Fruit fly (Drosophila melanogaster) whole organism, wandering third instar larva: ENCODE data around the gene CG14966.

Source experiments
- Abd-B ChIP-seq: fragments of >200 bp; optimal IDR thresholded peaks from 2 replicates; lab custom pipeline; 2017; ENCODE audit warnings: missing biosample characterization, missing genetic modification characterization
- CG32264 ChIP-seq: fragments of 200-800 bp; sonication (Bioruptor generic); optimal IDR thresholded peaks from 2 replicates; lab custom pipeline; 2016; ENCODE audit warnings: missing biosample characterization, missing genetic modification characterization
- CG9705 ChIP-seq: fragments of 200-800 bp; sonication (Bioruptor generic); optimal IDR thresholded peaks from 2 replicates; lab custom pipeline; 2018; ENCODE audit warnings: missing biosample characterization, mild to moderate bottlenecking, missing genetic modification characterization
- CrebA ChIP-seq: fragments of 200-800 bp; sonication (Bioruptor generic); optimal IDR thresholded peaks from 2 replicates; lab custom pipeline; 2016; ENCODE audit warnings: missing biosample characterization, mild to moderate bottlenecking, missing genetic modification characterization, borderline replicate concordance
- Dfd ChIP-seq: fragments of >200 bp; optimal IDR thresholded peaks from 2 replicates; lab custom pipeline; 2017; ENCODE audit warnings: missing biosample characterization, missing genetic modification characterization
- Dif ChIP-seq: fragments of 200-275, 200-300 bp; sonication (Bioruptor generic); optimal IDR thresholded peaks from 2 replicates; lab custom pipeline; 2018; ENCODE audit warnings: missing biosample characterization, missing genetic modification characterization; ENCODE audit not compliant: partially characterized antibody
- GATAd ChIP-seq: sonication (Bioruptor generic); optimal IDR thresholded peaks from 2 replicates; lab custom pipeline; 2016; ENCODE audit warnings: missing biosample characterization, missing genetic modification characterization
- HLH106 ChIP-seq: fragments of 200-800 bp; optimal IDR thresholded peaks from 3 replicates; lab custom pipeline; 2019; ENCODE audit warnings: missing biosample characterization, mild to moderate bottlenecking, missing genetic modification characterization, moderate library complexity
- Hnf4 ChIP-seq: fragments of 200-800 bp; sonication (Bioruptor generic); optimal IDR thresholded peaks from 2 replicates; lab custom pipeline; 2016; ENCODE audit warnings: missing biosample characterization, mild to moderate bottlenecking, missing genetic modification characterization
- Hr78 ChIP-seq: fragments of >200 bp; optimal IDR thresholded peaks from 2 replicates; lab custom pipeline; 2017; ENCODE audit warnings: missing biosample characterization, missing genetic modification characterization
- Hr83 ChIP-seq: fragments of 200-300 bp; sonication (Bioruptor generic); optimal IDR thresholded peaks from 2 replicates; lab custom pipeline; 2016; ENCODE audit warnings: missing biosample characterization, mild to moderate bottlenecking, missing genetic modification characterization, moderate library complexity; ENCODE audit not compliant: poor library complexity, severe bottlenecking
- Jra ChIP-seq: sonication (Bioruptor generic); optimal IDR thresholded peaks from 2 replicates; lab custom pipeline; 2016; ENCODE audit warnings: missing biosample characterization, missing genetic modification characterization
- Mio ChIP-seq: sonication (Bioruptor generic); optimal IDR thresholded peaks from 2 replicates; lab custom pipeline; 2016; ENCODE audit warnings: missing biosample characterization, missing genetic modification characterization
- Myc ChIP-seq: fragments of >200 bp; optimal IDR thresholded peaks from 2 replicates; lab custom pipeline; 2017
- N ChIP-seq: fragments of >200 bp; optimal IDR thresholded peaks from 2 replicates; lab custom pipeline; 2018; ENCODE audit warnings: missing biosample characterization, missing external identifiers, missing genetic modification characterization
- OdsH ChIP-seq: fragments of 200-800 bp; sonication (Bioruptor generic); optimal IDR thresholded peaks from 2 replicates; lab custom pipeline; 2016; ENCODE audit warnings: missing biosample characterization, mild to moderate bottlenecking, missing genetic modification characterization
- Rel ChIP-seq, 2 experiments: fragments of 200-800 bp; sonication (Bioruptor generic) in 1 of 2; optimal IDR thresholded peaks; 2 replicates in 1 of 2; 3 replicates in 1 of 2; lab custom pipeline; 2016 to 2019; ENCODE audit warnings: mild to moderate bottlenecking in 2 of 2, missing biosample characterization in 2 of 2, missing genetic modification characterization in 2 of 2, moderate library complexity in 1 of 2
- Sp1 ChIP-seq: fragments of 200-800 bp; sonication (Bioruptor generic); optimal IDR thresholded peaks from 3 replicates; lab custom pipeline; 2019; ENCODE audit warnings: missing biosample characterization, mild to moderate bottlenecking, missing genetic modification characterization, moderate library complexity
- Vsx2 ChIP-seq: fragments of 200-300, 225-300 bp; sonication (Bioruptor generic); optimal IDR thresholded peaks from 2 replicates; lab custom pipeline; 2018; ENCODE audit warnings: missing biosample characterization, missing genetic modification characterization; ENCODE audit not compliant: partially characterized antibody
- br ChIP-seq: fragments of 200-800 bp; sonication (Bioruptor generic); optimal IDR thresholded peaks from 2 replicates; lab custom pipeline; 2016; ENCODE audit warnings: missing biosample characterization, missing genetic modification characterization
- brk ChIP-seq: fragments of 200-800 bp; sonication (Bioruptor generic); optimal IDR thresholded peaks from 2 replicates; lab custom pipeline; 2016; ENCODE audit warnings: missing biosample characterization, mild to moderate bottlenecking, missing genetic modification characterization
- dl ChIP-seq, 2 experiments: fragments of 175-275, 200-275 bp in 1 of 2; fragments of 200-275 bp in 1 of 2; sonication (Bioruptor generic); optimal IDR thresholded peaks; lab custom pipeline; 2018; ENCODE audit warnings: mild to moderate bottlenecking in 2 of 2, missing biosample characterization in 2 of 2, missing genetic modification characterization in 2 of 2, moderate library complexity in 2 of 2; ENCODE audit not compliant: partially characterized antibody in 2 of 2, insufficient read depth in 1 of 2
- dmrt93B ChIP-seq: fragments of 200-800 bp; sonication (Bioruptor generic); optimal IDR thresholded peaks from 2 replicates; lab custom pipeline; 2018; ENCODE audit warnings: missing biosample characterization, mild to moderate bottlenecking, missing genetic modification characterization
- dsf ChIP-seq: sonication (Bioruptor generic); optimal IDR thresholded peaks from 2 replicates; lab custom pipeline; 2016; ENCODE audit warnings: missing biosample characterization, missing genetic modification characterization, borderline replicate concordance
- ey ChIP-seq: fragments of 200-800 bp; sonication (Bioruptor generic); optimal IDR thresholded peaks from 2 replicates; lab custom pipeline; 2016; ENCODE audit warnings: missing biosample characterization, missing genetic modification characterization
- foxo ChIP-seq, 2 experiments: fragments of 200-800 bp; sonication (Bioruptor generic); optimal IDR thresholded peaks; 2 replicates in 1 of 2; 3 replicates in 1 of 2; lab custom pipeline; 2016 to 2017; ENCODE audit warnings: missing biosample characterization in 2 of 2, missing genetic modification characterization in 2 of 2
- fru ChIP-seq: fragments of 200-800 bp; sonication (Bioruptor generic); optimal IDR thresholded peaks from 3 replicates; lab custom pipeline; 2016; ENCODE audit warnings: missing biosample characterization, mild to moderate bottlenecking, missing genetic modification characterization
- h ChIP-seq: fragments of 200-800 bp; sonication (Bioruptor generic); optimal IDR thresholded peaks from 3 replicates; lab custom pipeline; 2016; ENCODE audit warnings: missing biosample characterization, mild to moderate bottlenecking, missing genetic modification characterization
- jim ChIP-seq: fragments of 175-275, 200-325 bp; sonication (Bioruptor generic); optimal IDR thresholded peaks from 2 replicates; lab custom pipeline; 2016; ENCODE audit warnings: missing biosample characterization, mild to moderate bottlenecking, missing genetic modification characterization
- lola ChIP-seq: fragments of >200 bp; optimal IDR thresholded peaks from 2 replicates; lab custom pipeline; 2017; ENCODE audit warnings: missing biosample characterization, missing genetic modification characterization
- pan ChIP-seq: fragments of >200 bp; optimal IDR thresholded peaks from 2 replicates; lab custom pipeline; 2017
- psq ChIP-seq: fragments of 200-800 bp; sonication (Bioruptor generic); optimal IDR thresholded peaks from 3 replicates; lab custom pipeline; 2017; ENCODE audit warnings: missing biosample characterization, mild to moderate bottlenecking, missing genetic modification characterization, moderate library complexity
- rgr ChIP-seq: fragments of 200-800 bp; sonication (Bioruptor generic); optimal IDR thresholded peaks from 3 replicates; lab custom pipeline; 2016; ENCODE audit warnings: missing biosample characterization, mild to moderate bottlenecking, missing genetic modification characterization
- sage ChIP-seq: fragments of 200-800 bp; sonication (Bioruptor generic); optimal IDR thresholded peaks from 2 replicates; lab custom pipeline; 2016; ENCODE audit warnings: missing biosample characterization, mild to moderate bottlenecking, missing genetic modification characterization
- sv ChIP-seq: fragments of 200-800 bp; sonication (Bioruptor generic); optimal IDR thresholded peaks from 3 replicates; lab custom pipeline; 2016; ENCODE audit warnings: missing biosample characterization, missing genetic modification characterization
- tai ChIP-seq: sonication (Bioruptor generic); optimal IDR thresholded peaks from 2 replicates; lab custom pipeline; 2016; ENCODE audit warnings: missing biosample characterization, missing genetic modification characterization
- usp ChIP-seq: fragments of >200 bp; optimal IDR thresholded peaks from 2 replicates; lab custom pipeline; 2017; ENCODE audit warnings: missing biosample characterization, missing genetic modification characterization
- woc ChIP-seq: sonication (Bioruptor generic); optimal IDR thresholded peaks from 2 replicates; lab custom pipeline; 2016; ENCODE audit warnings: missing biosample characterization, mild to moderate bottlenecking, missing genetic modification characterization

CG14966 gene

DNA sequence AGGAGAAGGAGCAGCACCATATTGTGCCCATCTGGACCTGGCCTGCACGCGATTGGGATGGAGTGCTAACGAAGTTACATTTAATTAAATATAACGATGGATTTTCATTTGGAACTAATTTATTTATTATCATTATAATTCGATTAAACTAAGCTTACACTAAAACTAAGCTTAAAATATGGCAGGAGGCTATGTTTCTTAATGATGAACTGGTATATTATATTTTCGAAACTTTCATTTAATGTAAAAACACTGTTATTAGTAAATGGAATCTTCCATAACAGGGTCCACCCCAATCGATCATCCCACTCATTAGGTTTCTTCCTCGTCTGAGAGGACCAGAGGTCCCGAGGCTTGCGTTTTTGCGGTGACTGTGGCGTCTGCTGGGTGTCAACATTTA is 47.8 kb upstream of the CG14966 start:
- TF ChIP-seq HLH106 (tag; lab: Kevin White, UChicago) = peak; percentile 83
- TF ChIP-seq brk (GFP tag; lab: Kevin White, UChicago) = peak; percentile 72
- TF ChIP-seq jim (GFP tag; lab: Kevin White, UChicago) = no peak
- TF ChIP-seq dmrt93B = peak; percentile 42
- TF ChIP-seq Hr83 (GFP tag; lab: Kevin White, UChicago) = no peak
- peak; percentile 61 for TF ChIP-seq Hnf4 (GFP tag; lab: Kevin White, UChicago)
- no peak for TF ChIP-seq N (GFP tag; lab: Kevin White, UChicago)
- TF ChIP-seq woc = peak; percentile 38
- TF ChIP-seq Myc = no peak
- TF ChIP-seq psq = peak; percentile 67
- no peak for TF ChIP-seq Vsx2 (GFP tag; lab: Kevin White, UChicago)
- TF ChIP-seq usp (GFP tag; lab: Kevin White, UChicago) = no peak
- peak in 1 of 2 experiments; percentile 73 for TF ChIP-seq foxo (GFP tag; optimal IDR thresholded peaks at IDR 0.05; lab: Kevin White, UChicago)
- TF ChIP-seq sv (GFP tag; lab: Kevin White, UChicago) = no peak
- no peak for TF ChIP-seq dsf
- TF ChIP-seq h (GFP tag; lab: Kevin White, UChicago) = peak; percentile 71
- peak; percentile 25 for TF ChIP-seq Rel (GFP tag; optimal IDR thresholded peaks at IDR 0.05; lab: Kevin White, UChicago)
- TF ChIP-seq Rel (tag; optimal IDR thresholded peaks at IDR 0.05; lab: Kevin White, UChicago) = peak; percentile 17
- TF ChIP-seq pan (lab: Kevin White, UChicago) = no peak
- TF ChIP-seq Dfd (GFP tag; lab: Kevin White, UChicago) = no peak
- TF ChIP-seq tai (GFP tag; lab: Kevin White, UChicago) = peak; percentile 52
- peak; percentile 46 for TF ChIP-seq CG9705
- peak; percentile 91 for TF ChIP-seq Sp1 (GFP tag; lab: Kevin White, UChicago)
- TF ChIP-seq ey (GFP tag; lab: Kevin White, UChicago) = peak; percentile 73
- no peak for TF ChIP-seq dl (GFP tag; optimal IDR thresholded peaks at IDR 0.05; lab: Kevin White, UChicago; ENCODE audit: insufficient read depth in 1 of 2, partially characterized antibody in 2 of 2)
- peak; percentile 43 for TF ChIP-seq sage (GFP tag; lab: Kevin White, UChicago)
- peak; percentile 78 for TF ChIP-seq CrebA (GFP tag; lab: Kevin White, UChicago)
- peak; percentile 88 for TF ChIP-seq fru
- TF ChIP-seq OdsH = peak; percentile 86
- peak; percentile 28 for TF ChIP-seq CG32264 (GFP tag; lab: Kevin White, UChicago)
- TF ChIP-seq Hr78 (GFP tag; lab: Kevin White, UChicago) = no peak
- no peak for TF ChIP-seq GATAd (GFP tag; lab: Kevin White, UChicago)
- TF ChIP-seq rgr (GFP tag; lab: Kevin White, UChicago) = peak; percentile 70
- no peak for TF ChIP-seq lola (GFP tag; lab: Kevin White, UChicago)
- no peak for TF ChIP-seq Abd-B (GFP tag; lab: Kevin White, UChicago)
- TF ChIP-seq Jra (GFP tag; lab: Kevin White, UChicago) = no peak
- TF ChIP-seq Dif (GFP tag; lab: Kevin White, UChicago) = no peak
- no peak for TF ChIP-seq Mio (GFP tag; lab: Kevin White, UChicago)
- peak; percentile 86 for TF ChIP-seq br (GFP tag; lab: Kevin White, UChicago)

DNA sequence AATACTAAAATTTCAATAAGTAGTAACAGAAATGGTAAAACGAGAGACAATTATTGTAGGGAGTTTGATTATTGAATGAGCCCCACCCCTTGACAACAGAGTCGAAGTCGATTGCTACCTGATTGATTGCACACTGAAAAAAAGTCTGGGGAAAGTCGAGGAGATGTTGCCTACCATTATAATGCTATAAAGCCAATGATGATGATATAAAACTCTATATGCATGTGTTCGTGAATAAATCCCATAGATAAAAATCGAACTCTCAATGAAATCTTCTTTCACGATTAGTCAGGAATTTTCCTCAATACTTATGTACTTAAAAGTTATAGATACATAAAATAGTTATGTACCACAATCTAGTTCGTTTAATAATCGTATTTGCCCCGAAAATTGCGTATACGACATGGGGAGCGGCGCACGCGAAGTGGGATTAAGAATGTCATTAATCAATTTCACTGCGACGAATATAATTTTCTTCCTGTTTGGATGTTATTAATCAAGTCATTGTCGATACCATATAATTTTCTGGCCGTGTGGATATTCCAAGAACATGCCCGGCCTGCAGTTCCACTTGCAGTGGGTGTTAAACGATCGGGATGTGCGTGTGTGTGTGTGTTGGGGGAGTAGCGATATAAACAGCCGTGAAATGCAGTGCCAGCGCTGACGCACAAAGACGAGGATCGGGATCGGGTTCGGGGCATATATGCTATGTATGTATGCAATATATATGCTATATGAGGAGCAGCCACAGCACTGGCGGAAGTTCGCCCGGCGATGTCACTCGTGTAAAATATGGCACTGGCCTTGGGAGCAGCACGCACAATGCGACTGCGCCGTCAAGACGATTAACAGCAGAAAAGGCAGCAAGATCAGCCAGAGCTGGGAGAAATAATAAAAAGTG is 47.1 kb upstream of the CG14966 start, which contains the start of gene CG12078:
Gene CG12078 (minus strand): TSS at position 51 of the 901 bp plus-strand sequence.
- peak; percentile 2 for TF ChIP-seq fru
- TF ChIP-seq Hnf4 (GFP tag; lab: Kevin White, UChicago) = no peak
- TF ChIP-seq tai (GFP tag; lab: Kevin White, UChicago) = peak; percentile 9
- no peak for TF ChIP-seq woc
- no peak for TF ChIP-seq h (GFP tag; lab: Kevin White, UChicago)
- TF ChIP-seq foxo (GFP tag; optimal IDR thresholded peaks at IDR 0.05; lab: Kevin White, UChicago) = peak in 1 of 2 experiments; percentile 25
- TF ChIP-seq Hr83 (GFP tag; lab: Kevin White, UChicago) = peak; percentile 21
